Fruit fly (Drosophila melanogaster) Kc167 (cell line): ENCODE results near the gene CG10283.

ENCODE experiments used
- Sin3A ChIP-seq: fragments of >200 bp; optimal IDR thresholded peaks from 2 replicates; lab custom pipeline; 2018; ENCODE audit warnings: missing external identifiers
- h ChIP-seq: fragments of >200 bp; optimal IDR thresholded peaks from 3 replicates; lab custom pipeline; 2018; ENCODE audit warnings: missing external identifiers
- insv ChIP-seq: fragments of >200 bp; optimal IDR thresholded peaks from 3 replicates; lab custom pipeline; 2018; ENCODE audit warnings: missing external identifiers
- ttk ChIP-seq: sonication (Bioruptor generic); optimal IDR thresholded peaks from 2 replicates; lab custom pipeline; 2017; ENCODE audit warnings: missing external identifiers

- TF ChIP-seq ttk (lab: Kevin White, UChicago) = no peak
- TF ChIP-seq h (lab: Kevin White, UChicago) = no peak
- TF ChIP-seq insv = no peak
- no peak for TF ChIP-seq Sin3A (lab: Kevin White, UChicago)
Measured at dm6 chr2L:18503760-18504159, 19.4 kb upstream of the CG10283 start, which contains the start of gene kon.
